2 worm cellular contexts compared by ENCODE assay signal in genomic region chrV:6351122-6351521, ce11.
A peak's percentile ranks its signal among the peaks of the same experiment; 100 is the strongest.
TF ChIP-seq lines count a peak whose summit lies in the region.

No protein-coding gene starts in this region.

TF ChIP-seq in whole organism, L2 larva, 48 proteins besides CTCF, POLR2A, EP300 and RAD21 (continued from another document):
- no peak for TF ChIP-seq mbf-1 (tag; optimal IDR thresholded peaks at IDR 0.05; lab: Kevin White, UChicago)

TF ChIP-seq in whole organism, L4 larva, 104 proteins besides CTCF, POLR2A, EP300 and RAD21 (continued from another document):
- TF ChIP-seq attf-4 (tag; optimal IDR thresholded peaks at IDR 0.05; lab: Kevin White, UChicago) (no peak), F49E8.2 (tag; optimal IDR thresholded peaks at IDR 0.05; lab: Kevin White, UChicago; ENCODE audit: borderline replicate concordance) (no peak), vab-7 (GFP tag; IDR thresholded peaks at IDR 0.05; lab: Robert Waterston, UW) (no peak), fkh-10 (GFP tag; optimal IDR thresholded peaks at IDR 0.05; lab: Kevin White, UChicago) (no peak), mxl-2 (GFP tag; conservative IDR thresholded peaks at IDR 0.05; lab: Robert Waterston, UW) (no peak), hlh-11 (tag; optimal IDR thresholded peaks at IDR 0.05; lab: Kevin White, UChicago) (peak; percentile 61), mdl-1 (tag; optimal IDR thresholded peaks at IDR 0.05; lab: Kevin White, UChicago) (peak in 1 of 2 experiments; percentile 41), lin-38 (GFP tag; IDR thresholded peaks at IDR 0.05; lab: Robert Waterston, UW) (no peak), dpl-1 (GFP tag; optimal IDR thresholded peaks at IDR 0.05; lab: Kevin White, UChicago) (no peak), dmd-8 (GFP tag; IDR thresholded peaks at IDR 0.05; lab: Robert Waterston, UW) (no peak), egl-27 (tag; optimal IDR thresholded peaks at IDR 0.05; lab: Kevin White, UChicago) (no peak), Y75B8A.6 (GFP tag; IDR thresholded peaks at IDR 0.05; lab: Robert Waterston, UW) (no peak), spr-1 (tag; optimal IDR thresholded peaks at IDR 0.05; lab: Kevin White, UChicago) (no peak), dve-1 (tag; optimal IDR thresholded peaks at IDR 0.05; lab: Kevin White, UChicago; ENCODE audit: insufficient read depth) (no peak), snpc-1.2 (GFP tag; IDR thresholded peaks at IDR 0.05; lab: Robert Waterston, UW) (no peak), ceh-44 (GFP tag; IDR thresholded peaks at IDR 0.05; lab: Robert Waterston, UW) (no peak), Y48G9A.11 (GFP tag; IDR thresholded peaks at IDR 0.05; lab: Robert Waterston, UW) (no peak), tra-1 (GFP tag; IDR thresholded peaks at IDR 0.05; lab: Robert Waterston, UW) (no peak), skn-1 (tag; optimal IDR thresholded peaks at IDR 0.05; lab: Kevin White, UChicago) (no peak), hmg-1.1 (GFP tag; IDR thresholded peaks at IDR 0.05; lab: Robert Waterston, UW) (0 out of 2 replicates have a peak, but pooled peaks have one; percentile 22), dmd-6 (GFP tag; IDR thresholded peaks at IDR 0.05; lab: Robert Waterston, UW) (no peak), rbr-2 (tag; optimal IDR thresholded peaks at IDR 0.05; lab: Kevin White, UChicago) (no peak), ztf-11 (tag; optimal IDR thresholded peaks at IDR 0.05; lab: Kevin White, UChicago) (no peak), Y5F2A.4 (GFP tag; optimal IDR thresholded peaks at IDR 0.05; lab: Kevin White, UChicago) (no peak), arid-1 (GFP tag; conservative IDR thresholded peaks at IDR 0.05; lab: Robert Waterston, UW) (0 out of 2 replicates have a peak, but pooled peaks have one; percentile 23), aha-1 (tag; lab: Kevin White, UChicago) (peak; percentile 96), nhr-41 (GFP tag; IDR thresholded peaks at IDR 0.05; lab: Robert Waterston, UW) (peak; percentile 49; the same call in 1 of the 2 replicates), F44E2.7 (GFP tag; IDR thresholded peaks at IDR 0.05; lab: Robert Waterston, UW) (no peak), lsy-2 (tag; optimal IDR thresholded peaks at IDR 0.05; lab: Kevin White, UChicago) (no peak), pha-4 (GFP tag; IDR thresholded peaks at IDR 0.05; lab: Robert Waterston, UW) (no peak), pha-4 (tag; optimal IDR thresholded peaks at IDR 0.05; lab: Kevin White, UChicago) (no peak), unc-130 (GFP tag; optimal IDR thresholded peaks at IDR 0.05; lab: Kevin White, UChicago) (no peak), sdz-12 (GFP tag; optimal IDR thresholded peaks at IDR 0.05; lab: Kevin White, UChicago) (no peak), zfp-2 (tag; optimal IDR thresholded peaks at IDR 0.05; lab: Kevin White, UChicago) (no peak)
